Worm (Caenorhabditis elegans) whole organism, mixed stage, embryonic: ENCODE data around the gene C47A10.16.

ENCODE experiments used
- bed-3 ChIP-seq: fragments of 200-800 bp; sonication (Bioruptor generic); optimal IDR thresholded peaks from 3 replicates; lab custom pipeline; 2018; ENCODE audit warnings: mild to moderate bottlenecking, missing genetic modification characterization, moderate library complexity, missing compliant biosample characterization
- blmp-1 ChIP-seq: fragments of 150-350 bp; optimal IDR thresholded peaks from 2 replicates; lab custom pipeline; 2014; ENCODE audit warnings: missing biosample characterization, missing genetic modification characterization
- ceh-39 ChIP-seq: fragments of 150-350 bp; optimal IDR thresholded peaks from 2 replicates; lab custom pipeline; 2014; ENCODE audit warnings: missing biosample characterization, missing genetic modification characterization
- ceh-43 ChIP-seq: fragments of 200-800 bp; sonication (Bioruptor generic); optimal IDR thresholded peaks from 2 replicates; lab custom pipeline; 2018; ENCODE audit warnings: mild to moderate bottlenecking, missing genetic modification characterization, moderate library complexity, missing compliant biosample characterization
- ceh-83 ChIP-seq: fragments of 200-800 bp; sonication (Bioruptor generic); optimal IDR thresholded peaks from 2 replicates; lab custom pipeline; 2018; ENCODE audit warnings: mild to moderate bottlenecking, missing genetic modification characterization, missing compliant biosample characterization
- drap-1 ChIP-seq: fragments of 200-800 bp; sonication (Bioruptor generic); optimal IDR thresholded peaks from 3 replicates; lab custom pipeline; 2018; ENCODE audit warnings: mild to moderate bottlenecking, missing genetic modification characterization, missing compliant biosample characterization
- elt-1 ChIP-seq: sonication (generic microtip); optimal IDR thresholded peaks from 2 replicates; lab custom pipeline; 2017; ENCODE audit warnings: missing genetic modification characterization, mild to moderate bottlenecking, missing compliant biosample characterization, antibody characterized with exemption, moderate library complexity, borderline replicate concordance; ENCODE audit not compliant: insufficient read depth
- elt-3 ChIP-seq: fragments of 150-350 bp; optimal IDR thresholded peaks from 2 replicates; lab custom pipeline; 2014; ENCODE audit warnings: missing biosample characterization, missing genetic modification characterization
- flh-1 ChIP-seq: fragments of 200-800 bp; sonication (Bioruptor generic); optimal IDR thresholded peaks from 2 replicates; lab custom pipeline; 2018; ENCODE audit warnings: mild to moderate bottlenecking, missing genetic modification characterization, moderate library complexity, missing compliant biosample characterization
- ham-2 ChIP-seq: fragments of 200-800 bp; sonication (Bioruptor generic); optimal IDR thresholded peaks from 2 replicates; lab custom pipeline; 2018; ENCODE audit warnings: mild to moderate bottlenecking, missing genetic modification characterization, missing compliant biosample characterization
- hlh-1 ChIP-seq: fragments of 150-350 bp; optimal IDR thresholded peaks from 2 replicates; lab custom pipeline; 2014; ENCODE audit warnings: missing biosample characterization, missing genetic modification reagents, missing genetic modification characterization
- lin-13 ChIP-seq: fragments of 150-350 bp; optimal IDR thresholded peaks from 2 replicates; lab custom pipeline; 2014; ENCODE audit warnings: missing biosample characterization, missing genetic modification characterization
- lin-32 ChIP-seq: fragments of 200-800 bp; sonication (Bioruptor generic); optimal IDR thresholded peaks from 2 replicates; lab custom pipeline; 2018; ENCODE audit warnings: mild to moderate bottlenecking, missing genetic modification characterization, missing compliant biosample characterization
- lsy-2 ChIP-seq: fragments of 150-350 bp; optimal IDR thresholded peaks from 2 replicates; lab custom pipeline; 2014; ENCODE audit warnings: missing biosample characterization, missing genetic modification characterization
- mep-1 ChIP-seq: fragments of 150-350 bp; optimal IDR thresholded peaks from 2 replicates; lab custom pipeline; 2017; ENCODE audit warnings: missing biosample characterization, missing genetic modification reagents, missing genetic modification characterization, inconsistent platforms
- mls-2 ChIP-seq: sonication (generic microtip); optimal IDR thresholded peaks from 2 replicates; lab custom pipeline; 2016; ENCODE audit warnings: mild to moderate bottlenecking, missing genetic modification characterization, moderate library complexity, missing compliant biosample characterization
- nhr-12 ChIP-seq: fragments of 150-350 bp; optimal IDR thresholded peaks from 2 replicates; lab custom pipeline; 2014; ENCODE audit warnings: missing biosample characterization, missing genetic modification characterization
- nhr-2 ChIP-seq: fragments of 150-350 bp; optimal IDR thresholded peaks from 2 replicates; lab custom pipeline; 2014; ENCODE audit warnings: missing biosample characterization, missing genetic modification characterization
- pha-4 ChIP-seq: fragments of 150-350 bp; optimal IDR thresholded peaks from 2 replicates; lab custom pipeline; 2018; ENCODE audit warnings: missing biosample characterization, missing genetic modification reagents, missing genetic modification characterization
- sptf-1 ChIP-seq: sonication (generic microtip); optimal IDR thresholded peaks from 2 replicates; lab custom pipeline; 2017; ENCODE audit warnings: mild to moderate bottlenecking, missing genetic modification characterization, moderate library complexity, missing compliant biosample characterization
- tbx-8 ChIP-seq: fragments of 200-800 bp; sonication (Bioruptor generic); optimal IDR thresholded peaks from 2 replicates; lab custom pipeline; 2018; ENCODE audit warnings: mild to moderate bottlenecking, missing genetic modification characterization, moderate library complexity, missing compliant biosample characterization
- unc-62 ChIP-seq: fragments of 150-350 bp; optimal IDR thresholded peaks from 2 replicates; lab custom pipeline; 2014; ENCODE audit warnings: missing biosample characterization, missing genetic modification reagents, missing genetic modification characterization
- zip-8 ChIP-seq: fragments of 150-350 bp; optimal IDR thresholded peaks from 2 replicates; lab custom pipeline; 2014; ENCODE audit warnings: missing biosample characterization, missing genetic modification characterization
- ztf-11 ChIP-seq: fragments of 150-350 bp; optimal IDR thresholded peaks from 2 replicates; lab custom pipeline; 2014; ENCODE audit warnings: missing biosample characterization, missing genetic modification characterization

C47A10.16 gene

DNA sequence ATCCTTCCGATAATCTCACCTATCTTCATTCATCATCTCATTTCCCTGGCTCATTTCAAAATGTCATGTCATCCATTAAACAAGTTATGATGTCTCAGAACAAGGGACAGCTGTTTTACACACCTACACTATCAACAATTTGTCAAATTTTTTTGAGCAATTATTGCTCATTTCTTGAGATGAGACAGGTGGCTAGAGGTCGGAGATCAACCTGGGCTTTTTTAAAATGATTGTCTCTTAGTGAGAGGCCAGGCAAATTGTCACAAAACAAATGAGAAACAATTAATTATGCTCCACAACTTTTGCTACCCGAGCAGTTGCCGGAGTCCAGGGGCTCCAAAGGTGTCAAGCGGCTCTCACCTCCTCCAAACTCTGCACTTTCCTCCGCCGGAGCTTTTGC, 36.2 kb downstream of the C47A10.16 start:
- no peak for TF ChIP-seq lsy-2 (tag; lab: Kevin White, UChicago)
- peak; percentile 81 for TF ChIP-seq hlh-1 (tag; lab: Kevin White, UChicago)
- no peak for TF ChIP-seq drap-1 (GFP tag; lab: Kevin White, UChicago)
- TF ChIP-seq unc-62 (GFP tag; lab: Kevin White, UChicago), result peak; percentile 81
- no peak for TF ChIP-seq bed-3
- no peak for TF ChIP-seq tbx-8
- no peak for TF ChIP-seq flh-1 (GFP tag; lab: Kevin White, UChicago)

DNA sequence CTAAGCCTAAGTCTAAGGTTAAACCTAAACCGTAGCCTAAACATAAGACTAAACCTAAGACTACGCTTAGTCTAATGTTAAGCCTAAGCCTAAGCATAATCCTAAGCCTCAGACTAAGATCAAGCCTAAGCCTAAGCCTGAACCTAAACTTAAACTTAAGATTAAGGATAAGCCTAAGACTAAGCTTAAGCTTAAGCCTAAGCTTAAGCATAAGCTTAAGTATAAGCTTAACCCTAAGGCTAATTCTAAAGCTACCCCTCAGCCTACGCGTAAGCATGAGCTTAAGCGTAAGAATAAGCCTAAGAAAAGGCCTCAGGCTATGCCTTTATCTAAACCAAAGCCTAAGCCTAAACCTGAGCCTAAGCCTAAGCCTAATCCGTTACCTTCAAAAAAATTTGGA, 36.6 kb downstream of the C47A10.16 start:
- no peak for TF ChIP-seq nhr-2 (tag; lab: Kevin White, UChicago)
- peak; percentile 48 for TF ChIP-seq ham-2

DNA sequence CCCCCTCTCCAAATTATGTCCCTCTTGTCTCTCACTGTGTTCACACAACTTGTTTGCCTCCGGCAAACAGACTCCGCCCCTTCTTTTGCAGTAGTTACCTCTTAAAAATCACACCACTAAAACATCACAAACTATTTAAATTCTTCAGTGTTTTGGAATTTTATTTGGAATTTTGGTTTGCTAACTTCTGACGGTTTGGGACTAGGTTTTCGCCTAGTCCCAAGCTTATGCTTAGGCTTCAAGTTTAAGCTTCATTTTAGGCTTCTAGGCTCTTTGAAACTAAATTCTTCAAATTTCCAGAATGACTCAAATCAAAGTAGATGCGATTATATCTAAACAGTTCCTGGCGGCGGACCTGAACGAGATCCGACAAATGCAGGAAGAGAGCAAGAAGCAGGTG, 40.3 kb downstream of the C47A10.16 start, which contains the start of gene fat-5:
fat-5 (plus strand) TSS at position 301 of the 400 bp plus-strand sequence.
- no peak for TF ChIP-seq zip-8 (tag; lab: Kevin White, UChicago)
- no peak for TF ChIP-seq flh-1 (GFP tag; lab: Kevin White, UChicago)
- TF ChIP-seq hlh-1 (tag; lab: Kevin White, UChicago), result no peak

DNA sequence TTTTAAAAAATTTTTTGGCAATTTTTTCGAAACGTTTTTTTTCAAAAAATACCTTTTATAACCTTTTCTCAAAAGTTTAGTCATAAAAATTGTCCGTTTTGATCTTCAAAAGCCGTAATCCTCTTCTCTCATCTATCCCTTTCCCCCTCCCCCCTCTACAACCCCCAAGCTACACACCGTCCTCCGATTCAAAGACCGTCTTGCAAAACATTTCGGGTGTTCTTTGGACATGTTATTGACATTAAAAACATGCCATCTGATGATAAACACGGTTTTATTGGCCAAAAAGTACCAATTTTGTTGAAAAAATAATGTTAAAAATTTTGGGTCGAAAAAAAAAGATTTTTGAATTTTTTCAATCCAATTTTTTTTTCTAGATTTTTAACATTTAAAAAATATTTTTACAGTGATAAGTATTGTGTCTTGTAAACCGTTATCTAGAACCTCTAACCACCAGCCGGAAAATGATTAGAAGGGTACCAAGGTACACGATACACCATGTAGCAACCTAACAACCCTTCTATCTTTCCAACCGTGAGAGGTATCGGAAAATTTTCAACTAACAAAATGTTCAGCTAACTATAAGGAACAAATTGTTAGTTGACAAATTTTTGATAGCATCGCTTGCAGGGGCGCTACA, 41.7 kb downstream of the C47A10.16 start:
- TF ChIP-seq elt-3 (no peak), lsy-2 (tag; lab: Kevin White, UChicago) (no peak), pha-4 (tag; lab: Kevin White, UChicago) (no peak), ceh-83 (GFP tag; lab: Kevin White, UChicago) (no peak)

DNA sequence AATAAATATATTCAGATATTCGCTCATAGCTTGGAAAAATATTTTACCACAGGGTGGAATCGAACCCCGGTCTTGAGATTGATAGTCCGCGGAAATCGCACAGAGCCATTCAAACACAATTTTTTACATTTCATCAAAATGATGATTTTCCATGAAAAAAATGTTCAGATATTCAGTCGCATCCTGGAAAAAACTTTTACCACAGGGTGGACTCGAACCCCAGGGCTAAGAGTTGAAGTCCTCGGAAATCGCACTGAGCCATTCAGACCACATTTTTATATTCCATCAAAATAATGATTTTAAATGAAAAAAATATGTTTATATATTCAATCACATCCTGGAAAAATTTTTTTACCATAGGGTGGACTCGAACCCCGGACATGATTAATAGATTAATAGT, 42.4 kb downstream of the C47A10.16 start:
- no peak for TF ChIP-seq nhr-12 (tag; lab: Kevin White, UChicago)
- no peak for TF ChIP-seq mep-1 (tag; lab: Kevin White, UChicago)
- TF ChIP-seq sptf-1 (tag; lab: Kevin White, UChicago), result no peak
- no peak for TF ChIP-seq flh-1 (GFP tag; lab: Kevin White, UChicago)

DNA sequence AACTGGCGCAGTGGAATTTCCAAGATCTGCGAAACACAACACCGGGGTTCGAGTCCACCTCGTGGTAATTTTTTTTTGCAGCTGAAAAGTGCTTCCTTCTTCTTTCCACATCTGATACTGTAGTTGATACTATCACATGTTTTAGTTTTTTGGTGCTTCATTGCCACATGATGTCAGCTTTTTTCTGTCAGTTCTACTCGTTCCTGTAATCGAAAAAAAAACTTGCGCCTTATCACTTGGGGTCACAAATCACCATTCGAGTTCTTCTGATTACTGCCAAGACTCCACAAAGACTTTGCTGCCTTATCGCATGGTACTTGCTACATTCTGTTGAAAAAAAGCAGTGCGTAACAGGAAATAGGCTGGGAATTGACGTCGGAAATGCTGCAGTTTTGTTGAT, 43.3 kb downstream of the C47A10.16 start:
- TF ChIP-seq elt-3, result no peak
- TF ChIP-seq elt-1 (tag; lab: Kevin White, UChicago), result no peak
- TF ChIP-seq pha-4 (tag; lab: Kevin White, UChicago), result no peak
- TF ChIP-seq lin-13 (tag; lab: Kevin White, UChicago), result no peak
- TF ChIP-seq ceh-83 (GFP tag; lab: Kevin White, UChicago), result no peak
- TF ChIP-seq bed-3, result no peak
- no peak for TF ChIP-seq ceh-43 (GFP tag; lab: Kevin White, UChicago)
- no peak for TF ChIP-seq blmp-1 (tag; lab: Kevin White, UChicago)
- no peak for TF ChIP-seq nhr-2 (tag; lab: Kevin White, UChicago)
- no peak for TF ChIP-seq unc-62 (GFP tag; lab: Kevin White, UChicago)

DNA sequence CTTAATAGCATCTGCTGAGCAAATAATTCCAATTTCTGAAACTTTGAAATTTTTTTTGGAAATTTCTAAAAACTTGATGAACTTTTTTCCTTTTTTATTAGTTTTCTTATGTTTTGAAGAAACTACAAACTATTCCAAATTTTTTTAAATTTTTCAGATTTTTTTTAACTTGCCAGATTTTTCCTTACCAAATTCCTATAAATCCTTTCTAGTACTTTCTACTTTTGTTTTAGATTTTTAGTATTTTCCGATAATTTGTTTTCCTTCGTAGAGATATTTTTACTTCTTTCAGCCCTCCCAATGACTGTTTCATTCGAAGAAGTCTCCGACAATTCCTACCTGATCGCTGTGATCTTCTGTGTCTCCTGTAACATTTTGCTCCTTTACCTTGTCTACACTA, 46.3 kb downstream of the C47A10.16 start, which contains the start of gene str-77:
str-77 (plus strand) TSS at position 301 of the 400 bp plus-strand sequence.
- no peak for TF ChIP-seq blmp-1 (tag; lab: Kevin White, UChicago)
- TF ChIP-seq ztf-11, result no peak
- TF ChIP-seq pha-4 (tag; lab: Kevin White, UChicago), result no peak
- no peak for TF ChIP-seq mls-2 (tag; lab: Kevin White, UChicago)
- TF ChIP-seq ceh-39 (tag; lab: Kevin White, UChicago), result no peak
- no peak for TF ChIP-seq lin-32 (GFP tag; lab: Kevin White, UChicago)
- no peak for TF ChIP-seq elt-3
